Fruit fly (Drosophila melanogaster): ENCODE results near the gene CG15353.

The CG15353 gene

DNA sequence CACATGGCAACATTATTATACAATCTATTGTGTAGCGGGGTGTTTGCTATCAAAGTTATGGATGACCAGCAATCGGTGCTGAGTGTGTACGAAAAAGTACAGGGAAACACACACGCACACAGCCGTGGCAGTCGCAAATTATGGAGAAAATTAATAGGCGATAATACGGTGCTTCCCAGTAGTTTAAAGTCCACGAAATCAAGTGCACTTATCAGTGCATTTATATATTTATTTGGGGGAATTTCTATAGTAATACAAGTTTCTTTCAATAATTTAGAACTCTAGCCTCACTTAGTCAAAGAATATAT lies 31.9 kb upstream of the CG15353 start:
- TF ChIP-seq CG1620 (GFP tag; optimal IDR thresholded peaks at IDR 0.05) (no peak), ovo (GFP tag; optimal IDR thresholded peaks at IDR 0.05) (no peak), CG33017 (tag; optimal IDR thresholded peaks at IDR 0.05) (no peak), bab1 (GFP tag; optimal IDR thresholded peaks at IDR 0.05) (peak; percentile 15), cnc (optimal IDR thresholded peaks at IDR 0.05) (no peak), toe (GFP tag; optimal IDR thresholded peaks at IDR 0.05) (no peak), pad (GFP tag; optimal IDR thresholded peaks at IDR 0.05) (no peak), Mnt (GFP tag; optimal IDR thresholded peaks at IDR 0.05) (no peak), Clk (GFP tag; optimal IDR thresholded peaks at IDR 0.05) (no peak), kay (GFP tag; ENCODE audit: borderline replicate concordance) (peak; percentile 62), Hr96 (GFP tag; optimal IDR thresholded peaks at IDR 0.05) (no peak), tj (GFP tag; optimal IDR thresholded peaks at IDR 0.05) (no peak), CG5204 (GFP tag; optimal IDR thresholded peaks at IDR 0.05) (no peak), CG11617 (GFP tag; optimal IDR thresholded peaks at IDR 0.05) (no peak), CG12768 (GFP tag; optimal IDR thresholded peaks at IDR 0.05) (no peak)

DNA sequence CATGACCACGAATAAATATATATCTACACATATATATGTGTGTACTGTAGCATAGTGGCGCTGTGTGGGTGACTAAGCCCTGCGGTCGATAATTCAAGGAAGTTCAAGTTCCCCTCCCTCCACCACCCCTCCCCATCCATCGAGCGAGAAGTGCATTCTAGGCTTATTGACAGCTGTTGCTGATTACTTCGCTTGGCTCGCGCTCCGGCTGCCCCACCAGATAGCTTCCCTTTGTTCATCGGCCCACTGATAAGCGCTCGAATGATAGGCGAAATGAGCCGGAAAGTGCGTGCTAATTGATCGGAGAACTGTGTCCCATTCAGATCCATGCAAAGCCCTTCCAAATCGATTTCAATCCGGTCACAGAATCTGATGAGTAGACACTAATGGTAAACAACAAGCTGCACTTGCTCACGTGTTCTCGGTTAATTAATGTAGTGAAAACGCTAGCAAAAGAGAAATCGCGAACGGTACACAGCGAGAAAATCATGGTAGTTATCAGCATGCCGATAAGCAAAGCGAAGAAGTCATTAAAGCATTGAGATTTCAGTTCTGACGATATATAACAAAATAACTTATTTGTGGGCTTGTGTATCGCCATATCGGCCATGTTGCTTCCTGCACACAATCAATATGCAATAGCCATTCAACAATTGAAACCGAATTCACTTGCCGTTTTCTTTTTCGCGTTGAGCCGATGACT lies 31.4 kb upstream of the CG15353 start:
- TF ChIP-seq CG14711 (tag; optimal IDR thresholded peaks at IDR 0.05) (peak; percentile 57), CG5204 (GFP tag; optimal IDR thresholded peaks at IDR 0.05) (no peak), ovo (GFP tag; optimal IDR thresholded peaks at IDR 0.05) (no peak), pad (GFP tag; optimal IDR thresholded peaks at IDR 0.05) (peak; percentile 20), kay (GFP tag; ENCODE audit: borderline replicate concordance) (no peak), tj (GFP tag; optimal IDR thresholded peaks at IDR 0.05) (peak; percentile 90), Hr96 (GFP tag; optimal IDR thresholded peaks at IDR 0.05) (no peak), Crg-1 (GFP tag; optimal IDR thresholded peaks at IDR 0.05) (no peak), CG7101 (tag; optimal IDR thresholded peaks at IDR 0.05) (no peak), CG1620 (GFP tag; optimal IDR thresholded peaks at IDR 0.05) (no peak), CG7045 (GFP tag; optimal IDR thresholded peaks at IDR 0.05) (no peak), toe (GFP tag; optimal IDR thresholded peaks at IDR 0.05) (no peak), cnc (optimal IDR thresholded peaks at IDR 0.05) (peak in 1 of 2 experiments; percentile 21), Clk (GFP tag; optimal IDR thresholded peaks at IDR 0.05) (no peak), cic (GFP tag; optimal IDR thresholded peaks at IDR 0.05) (peak; percentile 49), CG33017 (tag; optimal IDR thresholded peaks at IDR 0.05) (no peak), Mnt (GFP tag; optimal IDR thresholded peaks at IDR 0.05) (no peak), CG12768 (GFP tag; optimal IDR thresholded peaks at IDR 0.05) (peak; percentile 20), bab1 (GFP tag; optimal IDR thresholded peaks at IDR 0.05) (peak; percentile 47), CG11617 (GFP tag; optimal IDR thresholded peaks at IDR 0.05) (peak; percentile 2)

- TF ChIP-seq CG1620 (GFP tag; optimal IDR thresholded peaks at IDR 0.05) (peak; percentile 32), toe (GFP tag; optimal IDR thresholded peaks at IDR 0.05) (no peak), Hr96 (GFP tag; optimal IDR thresholded peaks at IDR 0.05) (peak; percentile 26), Crg-1 (GFP tag; optimal IDR thresholded peaks at IDR 0.05) (peak; percentile 46), cic (GFP tag; optimal IDR thresholded peaks at IDR 0.05) (no peak), pad (GFP tag; optimal IDR thresholded peaks at IDR 0.05) (peak; percentile 16), CG14711 (tag; optimal IDR thresholded peaks at IDR 0.05) (peak; percentile 64), Clk (GFP tag; optimal IDR thresholded peaks at IDR 0.05) (no peak), CG12768 (GFP tag; optimal IDR thresholded peaks at IDR 0.05) (peak; percentile 28), kay (GFP tag; ENCODE audit: borderline replicate concordance) (no peak), CG5204 (GFP tag; optimal IDR thresholded peaks at IDR 0.05) (no peak), cnc (optimal IDR thresholded peaks at IDR 0.05) (no peak), tj (GFP tag; optimal IDR thresholded peaks at IDR 0.05) (peak; percentile 94), CG11617 (GFP tag; optimal IDR thresholded peaks at IDR 0.05) (no peak), ovo (GFP tag; optimal IDR thresholded peaks at IDR 0.05) (no peak), bab1 (GFP tag; optimal IDR thresholded peaks at IDR 0.05) (peak; percentile 62), CG7045 (GFP tag; optimal IDR thresholded peaks at IDR 0.05) (no peak), CG33017 (tag; optimal IDR thresholded peaks at IDR 0.05) (no peak), CG7101 (tag; optimal IDR thresholded peaks at IDR 0.05) (peak; percentile 31), Mnt (GFP tag; optimal IDR thresholded peaks at IDR 0.05) (peak; percentile 26)
These were observed 30.7 kb upstream of the CG15353 start for dm6 chr2L:2037551-2038252.

dm6 chr2L:2037165-2037550 lies 30.2 kb upstream of the CG15353 start, which contains the start of gene lectin-22C:
Gene lectin-22C, minus strand, starts transcription at chr2L:2037265.
- TF ChIP-seq CG11617 (GFP tag; optimal IDR thresholded peaks at IDR 0.05) (no peak), bab1 (GFP tag; optimal IDR thresholded peaks at IDR 0.05) (no peak), ovo (GFP tag; optimal IDR thresholded peaks at IDR 0.05) (no peak), Clk (GFP tag; optimal IDR thresholded peaks at IDR 0.05) (no peak), CG1620 (GFP tag; optimal IDR thresholded peaks at IDR 0.05) (no peak), pad (GFP tag; optimal IDR thresholded peaks at IDR 0.05) (no peak), CG14711 (tag; optimal IDR thresholded peaks at IDR 0.05) (no peak), CG33017 (tag; optimal IDR thresholded peaks at IDR 0.05) (no peak), tj (GFP tag; optimal IDR thresholded peaks at IDR 0.05) (no peak), Crg-1 (GFP tag; optimal IDR thresholded peaks at IDR 0.05) (no peak), toe (GFP tag; optimal IDR thresholded peaks at IDR 0.05) (no peak), Mnt (GFP tag; optimal IDR thresholded peaks at IDR 0.05) (no peak), CG7045 (GFP tag; optimal IDR thresholded peaks at IDR 0.05) (no peak), kay (GFP tag; ENCODE audit: borderline replicate concordance) (no peak), CG5204 (GFP tag; optimal IDR thresholded peaks at IDR 0.05) (no peak), cnc (optimal IDR thresholded peaks at IDR 0.05) (no peak), CG7101 (tag; optimal IDR thresholded peaks at IDR 0.05) (no peak), Hr96 (GFP tag; optimal IDR thresholded peaks at IDR 0.05) (no peak)

DNA sequence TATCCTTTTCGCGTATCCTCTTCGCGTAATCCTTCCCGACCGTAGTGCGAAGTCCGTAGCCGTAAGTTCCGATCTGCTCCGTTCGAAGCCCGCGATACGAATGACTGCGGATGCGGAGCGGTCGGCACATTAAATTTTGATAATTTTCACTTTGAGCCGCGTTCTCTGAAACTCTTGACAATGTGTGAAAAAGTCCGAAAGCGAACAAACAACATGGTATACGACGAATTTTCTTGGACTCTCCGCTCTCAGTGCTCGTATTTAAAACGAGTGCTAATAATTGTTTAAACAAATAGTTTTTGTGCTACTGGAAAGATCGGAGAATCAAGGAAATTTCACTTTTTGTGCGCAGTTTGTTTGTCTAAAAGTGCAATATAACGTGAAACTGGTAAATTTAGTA lies 28.9 kb upstream of the CG15353 start, which contains the start of gene CG42296:
CG42296 (minus strand) TSS at position 101 of the 400 bp plus-strand sequence.
- TF ChIP-seq CG5204 (GFP tag; optimal IDR thresholded peaks at IDR 0.05), result no peak
